Worm (Caenorhabditis elegans): ENCODE results near the gene srh-34.

DNA sequence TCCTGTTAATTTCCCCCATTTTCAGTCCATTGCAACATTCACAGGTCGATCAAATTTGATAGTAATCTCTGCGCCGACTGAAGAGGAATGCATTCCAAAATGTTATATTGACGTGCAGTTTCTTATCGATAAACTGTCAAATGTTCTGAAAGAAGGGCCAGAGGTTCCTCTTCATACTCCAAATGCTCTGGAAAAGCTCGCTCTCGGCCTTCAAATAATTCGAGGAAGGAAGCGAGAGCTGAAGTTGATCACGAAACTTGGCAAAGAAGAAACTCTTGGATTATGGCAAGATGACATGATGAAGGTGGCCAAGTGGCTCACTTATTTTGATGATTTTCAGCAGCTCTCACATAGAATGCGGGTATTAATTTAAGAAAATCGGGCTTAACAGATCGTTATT is 32.6 kb upstream of the srh-34 start:
- no peak for TF ChIP-seq ztf-11 (tag; optimal IDR thresholded peaks at IDR 0.05)
- TF ChIP-seq unc-62 (GFP tag; optimal IDR thresholded peaks at IDR 0.05) = no peak
- TF ChIP-seq lin-13 (tag; optimal IDR thresholded peaks at IDR 0.05) = no peak
- no peak for TF ChIP-seq nhr-237 (tag; optimal IDR thresholded peaks at IDR 0.05)
- no peak for TF ChIP-seq bed-3 (GFP tag; optimal IDR thresholded peaks at IDR 0.05)
- TF ChIP-seq elt-3 (tag; optimal IDR thresholded peaks at IDR 0.05) = no peak
- no peak for TF ChIP-seq lsy-2 (tag; optimal IDR thresholded peaks at IDR 0.05)

Data from whole organism, mixed stage, embryonic.